Fruit fly (Drosophila melanogaster) ovary, adult (tissue): ENCODE measurements around the gene Cap-H2.
A peak's percentile ranks its signal among the peaks of the same experiment; 100 is the strongest.

Experiments used
- CG17801 ChIP-seq: fragments of 200-800 bp; optimal IDR thresholded peaks from 2 replicates; lab custom pipeline; 2019; ENCODE audit warnings: missing biosample characterization, mild to moderate bottlenecking, missing genetic modification characterization, moderate library complexity; ENCODE audit not compliant: partially characterized antibody

Cap-H2 gene

dm6 chr3R:10780161-10780560 is 19.1 kb downstream of the Cap-H2 start:
- TF ChIP-seq CG17801 (GFP tag; lab: Kevin White, UChicago), result no peak

- TF ChIP-seq CG17801 (GFP tag; lab: Kevin White, UChicago), result no peak
Observed at dm6 chr3R:10782167-10782566, 21.1 kb downstream of the Cap-H2 start, which contains the start of gene CG42633. TSS of gene CG42633 (minus strand) at chr3R:10782267.

dm6 chr3R:10784058-10784499 is 23.0 kb downstream of the Cap-H2 start, which contains the start of the genes mRpL37 and Rbp1:
TSS of gene mRpL37 (minus strand) at chr3R:10784092.
TSS of gene Rbp1 (plus strand) at chr3R:10784383.
- peak; percentile 73 for TF ChIP-seq CG17801 (GFP tag; lab: Kevin White, UChicago)

- TF ChIP-seq CG17801 (GFP tag; lab: Kevin White, UChicago), result peak; percentile 54
Observed at dm6 chr3R:10788186-10788585, 27.1 kb downstream of the Cap-H2 start, which contains the start of the genes Art1 and Mcm5. TSS of gene Art1 (minus strand) at chr3R:10788226. TSS of gene Mcm5 (plus strand) at chr3R:10788524.

dm6 chr3R:10792604-10793003 is 31.5 kb downstream of the Cap-H2 start, which contains the start of gene CG14687:
TSS of gene CG14687 (plus strand) at chr3R:10792904.
- no peak for TF ChIP-seq CG17801 (GFP tag; lab: Kevin White, UChicago)

- no peak for TF ChIP-seq CG17801 (GFP tag; lab: Kevin White, UChicago)
Observed at dm6 chr3R:10803855-10804254, 42.7 kb downstream of the Cap-H2 start, which contains the start of gene CG14692. TSS of gene CG14692 (minus strand) at chr3R:10803955.

dm6 chr3R:10815032-10815431 is 53.9 kb downstream of the Cap-H2 start, which contains the start of the genes CG14693 and TTLL15:
TSS of gene CG14693 (minus strand) at chr3R:10815047.
TSS of gene TTLL15 (plus strand) at chr3R:10815288.
- no peak for TF ChIP-seq CG17801 (GFP tag; lab: Kevin White, UChicago)
